Worm (Caenorhabditis elegans) whole organism, young adult: ENCODE data around the gene str-86.

Source experiments
- B0336.3 ChIP-seq: fragments of 200-800 bp; sonication (Bioruptor generic); IDR thresholded peaks from 2 replicates; pipeline ENCODE4 v1.3.6; 2022; ENCODE audit warnings: missing genetic modification characterization, missing compliant biosample characterization
- C17E4.6 ChIP-seq: fragments of 200-800 bp; sonication (Bioruptor generic); IDR thresholded peaks from 2 replicates; pipeline ENCODE4 v1.3.6; 2022; ENCODE audit warnings: missing genetic modification reagents, missing genetic modification characterization, missing compliant biosample characterization
- F57C9.4 ChIP-seq: sonication (generic microtip); optimal IDR thresholded peaks from 2 replicates; lab custom pipeline; 2017; ENCODE audit warnings: mild to moderate bottlenecking, missing genetic modification characterization, missing compliant biosample characterization
- K11D2.4 ChIP-seq: fragments of 200-800 bp; sonication (Bioruptor generic); IDR thresholded peaks from 2 replicates; pipeline ENCODE4 v1.3.6; 2022; ENCODE audit warnings: missing genetic modification reagents, missing genetic modification characterization, missing compliant biosample characterization
- K12H6.12 ChIP-seq: fragments of 200-800 bp; sonication (Bioruptor generic); optimal IDR thresholded peaks from 2 replicates; lab custom pipeline; 2018; ENCODE audit warnings: mild to moderate bottlenecking, missing genetic modification characterization, missing compliant biosample characterization
- Y79H2A.3 ChIP-seq: fragments of 200-800 bp; sonication (Bioruptor generic); conservative IDR thresholded peaks from 2 replicates; pipeline ENCODE4 v1.3.6; 2022; ENCODE audit warnings: missing genetic modification reagents, missing genetic modification characterization, missing compliant biosample characterization
- ama-1 ChIP-seq, 3 experiments: fragments of 150-350 bp in 1 of 3; sonication (generic microtip) in 2 of 3; optimal IDR thresholded peaks; 2 replicates each; lab custom pipeline; 2014 to 2018; ENCODE audit warnings: missing biosample characterization in 2 of 3, missing genetic modification characterization in 2 of 3, missing genetic modification reagents in 2 of 3
- athp-1 ChIP-seq: sonication (generic microtip); optimal IDR thresholded peaks from 2 replicates; lab custom pipeline; 2017; ENCODE audit warnings: mild to moderate bottlenecking, missing genetic modification characterization, missing compliant biosample characterization
- attf-3 ChIP-seq: fragments of 200-800 bp; sonication (Bioruptor generic); conservative IDR thresholded peaks from 2 replicates; pipeline ENCODE4 v1.3.6; 2022; ENCODE audit warnings: missing genetic modification reagents, missing genetic modification characterization, missing compliant biosample characterization
- bed-2 ChIP-seq: fragments of 200-800 bp; sonication (Bioruptor generic); IDR thresholded peaks from 2 replicates; pipeline ENCODE4 v1.3.6; 2022; ENCODE audit warnings: missing genetic modification reagents, missing genetic modification characterization, missing compliant biosample characterization
- cebp-2 ChIP-seq: fragments of 200-800 bp; sonication (Bioruptor generic); IDR thresholded peaks from 2 replicates; pipeline ENCODE4 v1.3.6; 2022; ENCODE audit warnings: missing genetic modification characterization, missing compliant biosample characterization
- ceh-40 ChIP-seq: fragments of 200-800 bp; sonication (Bioruptor generic); IDR thresholded peaks from 2 replicates; pipeline ENCODE4 v1.3.6; 2022; ENCODE audit warnings: missing genetic modification characterization, missing compliant biosample characterization
- egl-18 ChIP-seq: fragments of 200-800 bp; sonication (Bioruptor generic); IDR thresholded peaks from 2 replicates; pipeline ENCODE4 v1.3.6; 2022; ENCODE audit warnings: missing genetic modification reagents, missing genetic modification characterization, missing compliant biosample characterization
- ets-4 ChIP-seq: fragments of 200-800 bp; sonication (Bioruptor generic); optimal IDR thresholded peaks from 2 replicates; lab custom pipeline; 2018; ENCODE audit warnings: mild to moderate bottlenecking, missing genetic modification characterization, missing compliant biosample characterization
- him-1 ChIP-seq: sonication (generic microtip); optimal IDR thresholded peaks from 2 replicates; lab custom pipeline; 2016; ENCODE audit warnings: missing genotype, missing genetic modification reagents, missing genetic modification characterization, missing compliant biosample characterization
- hlh-12 ChIP-seq: sonication (generic microtip); optimal IDR thresholded peaks from 2 replicates; lab custom pipeline; 2016; ENCODE audit warnings: missing genetic modification characterization, missing compliant biosample characterization
- hsf-1 ChIP-seq: fragments of 200-800 bp; sonication (Bioruptor generic); IDR thresholded peaks from 2 replicates; pipeline ENCODE4 v1.3.6; 2022; ENCODE audit warnings: missing genetic modification reagents, missing genetic modification characterization, missing compliant biosample characterization
- let-607 ChIP-seq, 2 experiments: fragments of 200-800 bp in 1 of 2; sonication (Bioruptor generic) in 1 of 2; sonication (generic microtip) in 1 of 2; optimal IDR thresholded peaks; 2 replicates each; lab custom pipeline; 2016 to 2018; ENCODE audit warnings: mild to moderate bottlenecking in 2 of 2, missing compliant biosample characterization in 2 of 2, missing genetic modification characterization in 2 of 2, moderate library complexity in 2 of 2, missing genotype in 1 of 2
- lin-26 ChIP-seq: fragments of 200-800 bp; sonication (Bioruptor generic); IDR thresholded peaks from 2 replicates; pipeline ENCODE4 v1.3.6; 2022; ENCODE audit warnings: missing genetic modification reagents, missing genetic modification characterization, missing compliant biosample characterization
- madf-10 ChIP-seq: sonication (generic microtip); optimal IDR thresholded peaks from 2 replicates; lab custom pipeline; 2016; ENCODE audit warnings: mild to moderate bottlenecking, missing genetic modification characterization, missing compliant biosample characterization
- madf-3 ChIP-seq: fragments of 200-800 bp; sonication (Bioruptor generic); IDR thresholded peaks from 2 replicates; pipeline ENCODE4 v1.3.6; 2022; ENCODE audit warnings: missing genetic modification reagents, missing genetic modification characterization, missing compliant biosample characterization
- mcd-1 ChIP-seq: fragments of 200-800 bp; sonication (Bioruptor generic); IDR thresholded peaks from 2 replicates; pipeline ENCODE4 v1.3.6; 2022; ENCODE audit warnings: missing genetic modification reagents, missing genetic modification characterization, missing compliant biosample characterization
- nfya-1 ChIP-seq: sonication (generic microtip); optimal IDR thresholded peaks from 2 replicates; lab custom pipeline; 2017; ENCODE audit warnings: antibody characterized with exemption, missing compliant biosample characterization, missing genetic modification characterization, borderline replicate concordance; ENCODE audit not compliant: insufficient read depth
- nfyb-1 ChIP-seq: fragments of 200-800 bp; sonication (Bioruptor generic); IDR thresholded peaks from 2 replicates; pipeline ENCODE4 v1.3.6; 2022; ENCODE audit warnings: missing genetic modification reagents, missing genetic modification characterization, missing compliant biosample characterization
- nhr-80 ChIP-seq: sonication (generic microtip); optimal IDR thresholded peaks from 2 replicates; lab custom pipeline; 2016; ENCODE audit warnings: missing genetic modification characterization, missing compliant biosample characterization
- pbrm-1 ChIP-seq: fragments of 200-800 bp; sonication (Bioruptor generic); IDR thresholded peaks from 2 replicates; pipeline ENCODE4 v1.3.6; 2022; ENCODE audit warnings: missing genetic modification reagents, missing genetic modification characterization, missing compliant biosample characterization
- rcor-1 ChIP-seq: fragments of 200-800 bp; sonication (Bioruptor generic); IDR thresholded peaks from 2 replicates; pipeline ENCODE4 v1.3.6; 2022; ENCODE audit warnings: missing genetic modification reagents, missing genetic modification characterization, missing compliant biosample characterization
- sdz-38 ChIP-seq: sonication (generic microtip); optimal IDR thresholded peaks from 2 replicates; lab custom pipeline; 2016; ENCODE audit warnings: missing genotype, missing genetic modification characterization, missing compliant biosample characterization
- snpc-3.4 ChIP-seq: sonication (generic microtip); optimal IDR thresholded peaks from 2 replicates; lab custom pipeline; 2017; ENCODE audit warnings: missing genetic modification characterization, mild to moderate bottlenecking, missing compliant biosample characterization, antibody characterized with exemption, moderate library complexity, missing genotype, missing genetic modification reagents
- snpc-4 ChIP-seq, 5 experiments: fragments of 150-350 bp in 1 of 5; sonication (generic microtip) in 4 of 5; optimal IDR thresholded peaks; 2 replicates each; lab custom pipeline; 2014 to 2018; ENCODE audit warnings: missing genetic modification characterization in 5 of 5, missing biosample characterization in 3 of 5, antibody characterized with exemption in 2 of 5, mild to moderate bottlenecking in 2 of 5, missing compliant biosample characterization in 2 of 5, missing genotype in 2 of 5, moderate library complexity in 2 of 5, missing genetic modification reagents in 1 of 5
- sptf-2 ChIP-seq: fragments of 200-800 bp; sonication (Bioruptor generic); optimal IDR thresholded peaks from 2 replicates; lab custom pipeline; 2018; ENCODE audit warnings: mild to moderate bottlenecking, missing genetic modification characterization, missing compliant biosample characterization
- unc-130 ChIP-seq: sonication (generic microtip); optimal IDR thresholded peaks from 2 replicates; lab custom pipeline; 2016; ENCODE audit warnings: missing genetic modification reagents, missing genetic modification characterization, missing compliant biosample characterization
- unc-62 ChIP-seq: fragments of 150-350 bp; optimal IDR thresholded peaks from 2 replicates; lab custom pipeline; 2014; ENCODE audit warnings: missing biosample characterization, missing genetic modification reagents, missing genetic modification characterization
- ztf-26 ChIP-seq: sonication (generic microtip); optimal IDR thresholded peaks from 2 replicates; lab custom pipeline; 2017; ENCODE audit warnings: missing genetic modification characterization, missing compliant biosample characterization
- ztf-28 ChIP-seq: fragments of 200-800 bp; sonication (Bioruptor generic); IDR thresholded peaks from 2 replicates; pipeline ENCODE4 v1.3.6; 2022; ENCODE audit warnings: missing genetic modification reagents, missing genetic modification characterization, missing compliant biosample characterization

str-86 gene

DNA sequence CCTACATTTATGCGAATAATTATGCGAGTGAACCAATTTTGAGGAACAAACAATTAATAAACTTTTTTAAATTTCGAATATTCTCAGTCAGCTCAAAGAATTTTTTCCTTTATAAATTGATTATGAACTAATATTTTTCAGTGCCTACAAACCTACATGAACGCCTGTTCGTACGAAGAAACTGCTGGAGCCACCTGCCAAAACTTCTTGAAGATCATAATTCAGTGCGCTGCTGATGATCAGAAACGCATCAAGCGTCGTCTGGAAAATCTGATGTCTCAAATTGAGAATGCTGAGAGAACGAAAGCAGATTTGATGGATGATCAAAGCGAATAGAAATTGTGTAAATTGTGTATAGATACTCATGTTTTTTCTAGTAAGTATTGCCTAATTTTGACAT lies 44.6 kb downstream of the str-86 start:
- no peak for TF ChIP-seq madf-10
- no peak for TF ChIP-seq bed-2
- TF ChIP-seq athp-1, result no peak
- no peak for TF ChIP-seq K12H6.12
- TF ChIP-seq K11D2.4 (GFP tag; lab: Robert Waterston, UW), result no peak
- TF ChIP-seq snpc-3.4 (tag; lab: Kevin White, UChicago), result no peak
- TF ChIP-seq rcor-1 (GFP tag; lab: Robert Waterston, UW), result no peak
- no peak for TF ChIP-seq C17E4.6 (GFP tag; lab: Robert Waterston, UW)
- no peak for TF ChIP-seq lin-26 (GFP tag; lab: Robert Waterston, UW)
- TF ChIP-seq B0336.3, result no peak
- TF ChIP-seq attf-3, result no peak
- TF ChIP-seq unc-62 (GFP tag; lab: Kevin White, UChicago), result no peak
- TF ChIP-seq egl-18 (GFP tag; lab: Robert Waterston, UW), result no peak
- TF ChIP-seq hlh-12 (tag; lab: Kevin White, UChicago), result no peak

DNA sequence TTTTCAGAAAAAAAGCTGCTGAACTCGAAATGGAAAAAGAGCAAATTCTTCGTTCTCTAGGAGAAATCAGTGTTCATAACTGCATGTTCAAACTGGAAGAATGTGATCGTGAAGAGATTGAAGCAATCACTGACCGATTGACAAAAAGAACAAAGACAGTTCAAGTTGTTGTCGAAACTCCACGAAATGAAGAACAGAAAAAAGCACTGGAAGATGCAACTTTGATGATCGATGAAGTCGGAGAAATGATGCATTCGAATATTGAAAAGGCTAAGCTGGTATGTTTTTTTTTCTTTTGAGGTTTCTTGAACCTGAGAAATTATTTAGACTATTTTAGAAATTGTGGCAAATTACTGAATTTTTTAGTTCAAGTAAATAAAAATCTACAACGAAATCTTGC lies 45.1 kb downstream of the str-86 start:
- no peak for TF ChIP-seq ets-4
- TF ChIP-seq hlh-12 (tag; lab: Kevin White, UChicago), result no peak
- TF ChIP-seq Y79H2A.3 (GFP tag; lab: Robert Waterston, UW), result no peak
- no peak for TF ChIP-seq sdz-38 (tag; lab: Kevin White, UChicago)
- no peak for TF ChIP-seq mcd-1
- TF ChIP-seq ama-1 (optimal IDR thresholded peaks at IDR 0.05; lab: Kevin White, UChicago), result peak; percentile 11
- no peak for TF ChIP-seq ama-1 (GFP tag; optimal IDR thresholded peaks at IDR 0.05; lab: Kevin White, UChicago)
- TF ChIP-seq madf-3, result 0 out of 2 replicates have a peak, but pooled peaks have one; percentile 21
- no peak for TF ChIP-seq ztf-28 (GFP tag; lab: Robert Waterston, UW)

ce11 chrV:8937476-8938249 lies 45.8 kb downstream of the str-86 start:
- TF ChIP-seq cebp-2 (GFP tag; lab: Robert Waterston, UW) (no peak), F57C9.4 (no peak), nfya-1 (no peak), unc-130 (no peak), ztf-26 (tag; lab: Kevin White, UChicago) (no peak), pbrm-1 (GFP tag; lab: Robert Waterston, UW) (0 out of 2 replicates have a peak, but pooled peaks have one; percentile 9), snpc-4 (GFP tag; optimal IDR thresholded peaks at IDR 0.05; lab: Kevin White, UChicago) (no peak), snpc-4 (tag; optimal IDR thresholded peaks at IDR 0.05; lab: Kevin White, UChicago) (no peak), ama-1 (optimal IDR thresholded peaks at IDR 0.05; lab: Kevin White, UChicago) (peak; percentile 65), ama-1 (GFP tag; optimal IDR thresholded peaks at IDR 0.05; lab: Kevin White, UChicago) (no peak)

DNA sequence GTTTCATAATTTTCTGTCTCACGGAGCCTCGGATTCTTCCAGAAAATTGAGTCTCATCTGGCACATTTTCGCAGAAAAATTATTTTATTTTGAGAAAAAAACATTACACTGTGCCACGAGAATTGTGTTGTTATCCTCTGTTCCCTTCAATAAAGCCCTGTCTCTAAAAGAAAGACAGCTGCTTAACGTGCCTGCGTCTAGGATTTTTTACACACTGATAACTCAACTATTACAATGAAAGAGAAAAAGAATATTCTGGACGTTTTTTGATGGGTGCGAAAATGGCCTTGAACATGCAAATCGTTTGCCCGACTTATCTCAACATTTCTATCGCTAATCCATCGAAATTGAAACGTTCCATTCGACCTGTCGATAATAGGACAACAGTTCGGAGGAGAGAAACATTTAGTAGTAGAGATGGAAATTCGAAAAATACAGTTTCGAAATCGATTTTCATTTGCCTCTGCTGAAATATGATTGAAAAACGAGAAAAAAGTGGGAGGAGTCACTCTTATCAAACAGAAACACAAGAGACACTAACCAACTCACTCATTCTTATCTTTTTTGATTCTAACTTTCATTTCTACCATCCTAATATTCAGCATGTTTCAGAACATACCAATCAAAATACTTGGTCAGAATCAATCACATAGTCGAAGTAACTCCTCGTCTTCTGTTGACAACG lies 46.6 kb downstream of the str-86 start:
- 0 out of 2 replicates have a peak, but pooled peaks have one; percentile 31 for TF ChIP-seq ceh-40
- TF ChIP-seq him-1 (tag; lab: Kevin White, UChicago), result no peak
- 0 out of 2 replicates have a peak, but pooled peaks have one; percentile 28 for TF ChIP-seq pbrm-1 (GFP tag; lab: Robert Waterston, UW)
- TF ChIP-seq hsf-1 (GFP tag; lab: Robert Waterston, UW), result 0 out of 2 replicates have a peak, but pooled peaks have one; percentile 61
- peak; percentile 29 for TF ChIP-seq nhr-80 (tag; lab: Kevin White, UChicago)
- TF ChIP-seq nfyb-1 (GFP tag; lab: Robert Waterston, UW), result 0 out of 2 replicates have a peak, but pooled peaks have one; percentile 16
- TF ChIP-seq sptf-2 (GFP tag; lab: Kevin White, UChicago), result no peak
- no peak for TF ChIP-seq let-607 (tag; optimal IDR thresholded peaks at IDR 0.05; lab: Kevin White, UChicago)
